Fruit fly (Drosophila melanogaster): ENCODE results near the gene Axs.
A peak's percentile ranks its signal among the peaks of the same experiment; 100 is the strongest.

The Axs gene

dm6 chrX:16637594-16638485, 45.9 kb downstream of the Axs start, which contains the start of gene RpS19a (continued):
- TF ChIP-seq slbo (GFP tag; IDR thresholded peaks at IDR 0.05): peak; percentile 75
- no peak for TF ChIP-seq hbn (GFP tag; IDR thresholded peaks at IDR 0.05; ENCODE audit: partially characterized antibody)
- peak; percentile 87 for TF ChIP-seq CG3281 (GFP tag; optimal IDR thresholded peaks at IDR 0.05)
- peak; percentile 73 for TF ChIP-seq org-1 (GFP tag; optimal IDR thresholded peaks at IDR 0.05)
- TF ChIP-seq pb (GFP tag; optimal IDR thresholded peaks at IDR 0.05): peak; percentile 80
- TF ChIP-seq sqz (GFP tag; optimal IDR thresholded peaks at IDR 0.05): peak; percentile 87
- peak; percentile 78; the same call in 2 of the 3 replicates for TF ChIP-seq ken (GFP tag; IDR thresholded peaks at IDR 0.05)
- peak; percentile 58 for TF ChIP-seq E2f2 (GFP tag; IDR thresholded peaks at IDR 0.05)
- TF ChIP-seq Blimp-1 (GFP tag; optimal IDR thresholded peaks at IDR 0.05): peak; percentile 24
- TF ChIP-seq CG12236 (GFP tag; optimal IDR thresholded peaks at IDR 0.05): peak; percentile 7
- TF ChIP-seq CG6689 (GFP tag; IDR thresholded peaks at IDR 0.05): peak; percentile 59
- TF ChIP-seq CG7963 (GFP tag; IDR thresholded peaks at IDR 0.05; ENCODE audit: partially characterized antibody): peak; percentile 29; the same call in 1 of the 3 replicates
- TF ChIP-seq Mad (GFP tag; optimal IDR thresholded peaks at IDR 0.05): peak; percentile 57
- TF ChIP-seq CG10431 (GFP tag; optimal IDR thresholded peaks at IDR 0.05): peak; percentile 80
- TF ChIP-seq jigr1 (GFP tag; IDR thresholded peaks at IDR 0.05): no peak
- TF ChIP-seq CG32532 (GFP tag; IDR thresholded peaks at IDR 0.05): peak; percentile 84
- peak; percentile 55 for TF ChIP-seq Nf-YB (GFP tag; optimal IDR thresholded peaks at IDR 0.05)
- TF ChIP-seq CG32772 (GFP tag; IDR thresholded peaks at IDR 0.05): peak; percentile 33; the same call in 1 of the 2 replicates
- TF ChIP-seq ash1 (GFP tag; optimal IDR thresholded peaks at IDR 0.05): peak; percentile 86
- TF ChIP-seq usp (GFP tag; optimal IDR thresholded peaks at IDR 0.05): no peak
- TF ChIP-seq CG1602 (GFP tag; optimal IDR thresholded peaks at IDR 0.05): no peak
- peak; percentile 78 for TF ChIP-seq CG2875 (GFP tag; optimal IDR thresholded peaks at IDR 0.05)
- TF ChIP-seq CG17361 (GFP tag; IDR thresholded peaks at IDR 0.05): peak; percentile 84
- peak; percentile 2 for TF ChIP-seq corto (GFP tag; optimal IDR thresholded peaks at IDR 0.05)
- no peak for TF ChIP-seq Chrac-16 (GFP tag; optimal IDR thresholded peaks at IDR 0.05)
- TF ChIP-seq Asciz (GFP tag; optimal IDR thresholded peaks at IDR 0.05): peak; percentile 85
- peak; percentile 39 for TF ChIP-seq CG8281 (tag; optimal IDR thresholded peaks at IDR 0.05)
- TF ChIP-seq Sin3A (optimal IDR thresholded peaks at IDR 0.05): peak; percentile 49
- TF ChIP-seq Rfx (GFP tag; IDR thresholded peaks at IDR 0.05): peak; percentile 87
- peak; percentile 45 for TF ChIP-seq CG17829 (tag; optimal IDR thresholded peaks at IDR 0.05)
- TF ChIP-seq mld (GFP tag; IDR thresholded peaks at IDR 0.05; ENCODE audit: partially characterized antibody): 0 out of 3 replicates have a peak, but pooled peaks have one; percentile 4
- TF ChIP-seq ase (GFP tag; IDR thresholded peaks at IDR 0.05): peak; percentile 73; the same call in 2 of the 3 replicates
- TF ChIP-seq Trl (optimal IDR thresholded peaks at IDR 0.05): peak in 1 of 2 experiments; percentile 56
- peak; percentile 58 for TF ChIP-seq Trl (GFP tag; optimal IDR thresholded peaks at IDR 0.05)
- TF ChIP-seq tgo (GFP tag; IDR thresholded peaks at IDR 0.05): peak; percentile 51; the same call in 2 of the 3 replicates
- peak; percentile 68 for TF ChIP-seq CG1024 (GFP tag; IDR thresholded peaks at IDR 0.05)
- TF ChIP-seq pros (GFP tag; optimal IDR thresholded peaks at IDR 0.05): peak; percentile 40
- peak; percentile 57; the same call in 1 of the 2 replicates for TF ChIP-seq ham (GFP tag; IDR thresholded peaks at IDR 0.05)
- peak; percentile 97 for TF ChIP-seq HLHmδ (GFP tag; optimal IDR thresholded peaks at IDR 0.05)
- TF ChIP-seq CG31441 (GFP tag; IDR thresholded peaks at IDR 0.05): peak; percentile 77
- TF ChIP-seq sima (GFP tag; optimal IDR thresholded peaks at IDR 0.05): no peak
- peak; percentile 99 for TF ChIP-seq Opbp (GFP tag; IDR thresholded peaks at IDR 0.05; ENCODE audit: partially characterized antibody)
- TF ChIP-seq zf30C (GFP tag; optimal IDR thresholded peaks at IDR 0.05): peak; percentile 42
- TF ChIP-seq CG31365 (tag; optimal IDR thresholded peaks at IDR 0.05): peak; percentile 81
- peak; percentile 59 for TF ChIP-seq CG3847 (GFP tag; IDR thresholded peaks at IDR 0.05)
- peak; percentile 85 for TF ChIP-seq nau (GFP tag; optimal IDR thresholded peaks at IDR 0.05)
- peak; percentile 66 for TF ChIP-seq ap (GFP tag; IDR thresholded peaks at IDR 0.05)
- no peak for TF ChIP-seq CG16813 (GFP tag; IDR thresholded peaks at IDR 0.05; ENCODE audit: partially characterized antibody)
- TF ChIP-seq CG17802 (tag; optimal IDR thresholded peaks at IDR 0.05): peak; percentile 80

Measured in whole organism, embryonic.